Worm (Caenorhabditis elegans): ENCODE measurements around the gene gur-5.

DNA sequence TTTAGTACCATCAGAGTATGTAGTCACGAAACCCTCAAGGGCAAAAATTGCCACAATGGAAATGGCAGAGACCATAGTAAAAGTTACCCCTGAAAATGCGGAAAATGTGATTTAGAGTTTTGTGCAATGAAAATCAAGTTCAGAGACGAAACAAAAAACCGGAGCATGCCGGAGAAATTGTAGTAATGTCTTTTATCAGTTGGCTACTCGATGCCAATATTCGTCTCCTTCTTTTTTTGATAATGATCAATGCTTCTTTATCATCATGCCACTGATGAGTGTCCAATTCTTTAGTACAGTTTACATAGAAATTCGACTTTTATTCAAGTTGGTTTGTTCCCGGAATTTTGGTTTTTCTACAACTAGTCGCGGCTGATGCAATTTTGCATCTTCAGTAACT, 49.4 kb upstream of the gur-5 start, which contains the start of gene pho-1:
- TF ChIP-seq elt-4 (tag; optimal IDR thresholded peaks at IDR 0.05): no peak
- no peak for TF ChIP-seq ets-4 (tag; optimal IDR thresholded peaks at IDR 0.05)
- TF ChIP-seq rnt-1 (tag; optimal IDR thresholded peaks at IDR 0.05): no peak

Measured in whole organism, late embryonic.